Worm (Caenorhabditis elegans) whole organism, L4/young adult: ENCODE data around the gene aos-1.

Experiments used
- dao-5 ChIP-seq: sonication (generic microtip); optimal IDR thresholded peaks from 2 replicates; lab custom pipeline; 2016; ENCODE audit warnings: missing genotype, missing genetic modification characterization, moderate library complexity, missing compliant biosample characterization
- him-1 ChIP-seq: sonication (generic microtip); optimal IDR thresholded peaks from 2 replicates; lab custom pipeline; 2016; ENCODE audit warnings: missing genotype, missing genetic modification reagents, missing genetic modification characterization, missing compliant biosample characterization

DNA sequence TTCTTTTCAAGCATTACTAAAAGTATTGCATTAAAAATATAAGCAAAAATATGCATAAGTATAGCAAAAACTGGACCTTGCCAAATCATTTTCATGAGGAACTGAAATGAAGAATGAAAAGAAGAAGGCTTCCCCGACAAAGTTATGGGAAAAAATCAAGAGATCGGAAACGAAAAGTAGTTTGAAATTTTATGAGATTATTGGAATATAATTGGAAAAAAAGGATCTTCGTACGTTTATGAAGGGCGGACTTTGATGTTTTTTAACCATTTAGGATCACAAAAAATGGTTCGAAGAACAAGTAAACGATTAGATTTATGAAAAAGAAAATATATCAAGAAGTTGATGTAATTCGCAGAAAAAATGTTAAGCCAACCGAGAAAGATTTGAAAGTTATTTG lies 9.2 kb downstream of the aos-1 start, which contains the start of gene srxa-18:
- no peak for TF ChIP-seq him-1
- no peak for TF ChIP-seq dao-5 (tag; lab: Kevin White, UChicago)
